Worm (Caenorhabditis elegans) whole organism, early embryonic: Measurements from ENCODE around the gene abf-3.

ENCODE experiments used
- B0310.2 ChIP-seq: sonication (generic microtip); optimal IDR thresholded peaks from 2 replicates; lab custom pipeline; 2016; ENCODE audit warnings: mild to moderate bottlenecking, missing genetic modification characterization, missing compliant biosample characterization
- F13C5.2 ChIP-seq: sonication (generic microtip); optimal IDR thresholded peaks from 2 replicates; lab custom pipeline; 2017; ENCODE audit warnings: mild to moderate bottlenecking, missing genetic modification characterization, inconsistent platforms, missing compliant biosample characterization
- aly-1 ChIP-seq: sonication (generic microtip); optimal IDR thresholded peaks from 2 replicates; lab custom pipeline; 2016; ENCODE audit warnings: missing genetic modification characterization, missing compliant biosample characterization
- ama-1 ChIP-seq: fragments of 150-350 bp; optimal IDR thresholded peaks from 2 replicates; lab custom pipeline; 2014
- ceh-13 ChIP-seq: fragments of 200-800 bp; sonication (Bioruptor generic); optimal IDR thresholded peaks from 2 replicates; lab custom pipeline; 2018; ENCODE audit warnings: mild to moderate bottlenecking, missing genetic modification characterization, missing compliant biosample characterization
- ceh-36 ChIP-seq: sonication (generic microtip); optimal IDR thresholded peaks from 2 replicates; lab custom pipeline; 2016; ENCODE audit warnings: missing genetic modification characterization, inconsistent platforms, missing compliant biosample characterization
- ets-7 ChIP-seq: sonication (generic microtip); optimal IDR thresholded peaks from 2 replicates; lab custom pipeline; 2016; ENCODE audit warnings: missing genotype, missing genetic modification characterization, missing compliant biosample characterization
- flt-1 ChIP-seq: fragments of 200-800 bp; sonication (Bioruptor generic); IDR thresholded peaks from 2 replicates; pipeline ENCODE4 v1.3.6; 2022; ENCODE audit warnings: missing genetic modification characterization, missing compliant biosample characterization
- hmbx-1 ChIP-seq: sonication (generic microtip); optimal IDR thresholded peaks from 2 replicates; lab custom pipeline; 2016; ENCODE audit warnings: mild to moderate bottlenecking, missing genetic modification characterization, missing compliant biosample characterization
- hmg-4 ChIP-seq: fragments of 200-800 bp; sonication (Bioruptor generic); optimal IDR thresholded peaks from 2 replicates; lab custom pipeline; 2018; ENCODE audit warnings: mild to moderate bottlenecking, missing genetic modification characterization, missing compliant biosample characterization
- hnd-1 ChIP-seq: sonication (generic microtip); optimal IDR thresholded peaks from 2 replicates; lab custom pipeline; 2016; ENCODE audit warnings: missing genetic modification characterization, missing compliant biosample characterization
- pes-1 ChIP-seq: fragments of 200-800 bp; sonication (Bioruptor generic); IDR thresholded peaks from 2 replicates; pipeline ENCODE4 v1.3.6; 2022; ENCODE audit warnings: missing genetic modification reagents, missing genetic modification characterization, missing compliant biosample characterization
- scrt-1 ChIP-seq: fragments of 200-800 bp; sonication (Bioruptor generic); IDR thresholded peaks from 2 replicates; pipeline ENCODE4 v1.3.6; 2022; ENCODE audit warnings: missing genetic modification characterization, missing compliant biosample characterization
- sea-1 ChIP-seq: fragments of 200-800 bp; sonication (Bioruptor generic); conservative IDR thresholded peaks from 2 replicates; pipeline ENCODE4 v1.3.6; 2022; ENCODE audit warnings: missing genetic modification characterization, missing compliant biosample characterization
- tbx-11 ChIP-seq: fragments of 200-800 bp; sonication (Bioruptor generic); IDR thresholded peaks from 2 replicates; pipeline ENCODE4 v1.3.6; 2022; ENCODE audit warnings: missing genetic modification characterization, missing compliant biosample characterization
- tbx-37 ChIP-seq: fragments of 200-800 bp; sonication (Bioruptor generic); conservative IDR thresholded peaks from 2 replicates; pipeline ENCODE4 v1.3.6; 2022; ENCODE audit warnings: missing genetic modification reagents, missing genetic modification characterization, missing compliant biosample characterization
- tra-4 ChIP-seq: sonication (generic microtip); optimal IDR thresholded peaks from 2 replicates; lab custom pipeline; 2017; ENCODE audit warnings: missing genetic modification characterization, missing compliant biosample characterization

The abf-3 gene

DNA sequence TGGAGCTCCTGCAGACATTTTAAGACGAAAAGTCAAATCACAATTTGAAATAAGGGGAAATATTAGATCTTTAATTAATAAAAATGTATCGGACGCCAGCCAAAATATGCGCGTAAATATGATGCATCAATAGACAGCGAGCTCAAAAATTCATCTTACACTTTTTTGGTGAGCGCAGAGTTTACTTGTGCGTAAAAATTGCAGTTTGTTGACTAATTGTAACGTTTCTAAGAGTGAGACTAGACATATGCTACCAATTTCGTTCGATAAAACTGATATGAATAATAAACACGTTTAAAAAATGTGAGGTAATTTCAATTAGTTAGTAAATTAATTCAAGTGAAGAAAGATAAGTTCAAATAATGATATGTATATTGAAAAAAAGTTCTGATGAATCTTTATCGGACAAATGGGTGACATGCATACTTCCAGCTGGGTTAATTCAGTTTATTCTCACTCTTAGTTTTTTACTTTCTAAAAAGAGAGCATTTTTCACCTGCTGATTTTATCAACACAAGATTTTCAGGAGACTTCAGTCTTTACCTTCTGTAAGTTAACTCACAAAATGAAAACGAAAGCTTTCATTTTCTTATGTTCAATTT, 38.4 kb downstream of the abf-3 start, which contains the start of the genes nhr-285 and irld-52:
nhr-285 (minus strand) TSS at position 101 of the 602 bp plus-strand sequence.
irld-52 (plus strand) TSS at position 552 of the 602 bp plus-strand sequence.
- no peak for TF ChIP-seq ets-7 (tag; lab: Kevin White, UChicago)
- no peak for TF ChIP-seq B0310.2 (tag; lab: Kevin White, UChicago)
- TF ChIP-seq flt-1 (GFP tag; lab: Robert Waterston, UW): no peak
- TF ChIP-seq pes-1: no peak
- TF ChIP-seq aly-1 (tag; lab: Kevin White, UChicago): no peak
- no peak for TF ChIP-seq ceh-36 (tag; lab: Kevin White, UChicago)
- no peak for TF ChIP-seq tra-4
- TF ChIP-seq tbx-37 (GFP tag; lab: Robert Waterston, UW): no peak
- TF ChIP-seq tbx-11 (GFP tag; lab: Robert Waterston, UW): no peak
- TF ChIP-seq F13C5.2: no peak
- no peak for TF ChIP-seq hmbx-1 (tag; lab: Kevin White, UChicago)
- TF ChIP-seq ama-1 (lab: Kevin White, UChicago): no peak
- no peak for TF ChIP-seq ceh-13
- TF ChIP-seq scrt-1 (GFP tag; lab: Robert Waterston, UW): no peak
- no peak for TF ChIP-seq hmg-4 (GFP tag; lab: Kevin White, UChicago)
- TF ChIP-seq sea-1 (GFP tag; lab: Robert Waterston, UW): no peak
- no peak for TF ChIP-seq hnd-1

DNA sequence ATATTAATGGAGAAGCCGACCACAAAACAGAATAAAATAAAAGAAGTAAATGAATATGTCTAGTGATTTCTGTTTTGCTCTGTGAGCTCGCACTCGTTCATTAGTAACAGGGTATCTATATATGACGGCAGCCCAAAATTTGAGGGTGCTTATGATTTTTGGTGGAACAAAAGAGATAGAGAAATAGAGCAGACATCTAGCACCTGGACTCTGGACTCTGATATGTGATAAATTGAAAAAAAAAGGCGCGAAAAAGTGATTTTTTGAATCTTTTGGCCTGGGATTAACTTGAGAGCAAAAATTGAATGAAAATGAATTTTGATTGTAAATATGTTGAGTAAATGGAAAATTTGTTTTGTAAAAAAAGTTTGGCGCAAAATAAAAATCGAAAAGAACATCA, 41.0 kb downstream of the abf-3 start, which contains the start of gene nhr-283:
nhr-283 (minus strand) TSS at position 101 of the 400 bp plus-strand sequence.
- TF ChIP-seq ceh-13: no peak
- no peak for TF ChIP-seq hnd-1
- no peak for TF ChIP-seq scrt-1 (GFP tag; lab: Robert Waterston, UW)
- TF ChIP-seq pes-1: no peak
- TF ChIP-seq sea-1 (GFP tag; lab: Robert Waterston, UW): no peak
- TF ChIP-seq ceh-36 (tag; lab: Kevin White, UChicago): no peak
- no peak for TF ChIP-seq B0310.2 (tag; lab: Kevin White, UChicago)
- TF ChIP-seq hmbx-1 (tag; lab: Kevin White, UChicago): no peak
- TF ChIP-seq ets-7 (tag; lab: Kevin White, UChicago): no peak
- no peak for TF ChIP-seq hmg-4 (GFP tag; lab: Kevin White, UChicago)
- TF ChIP-seq tra-4: no peak
- TF ChIP-seq tbx-37 (GFP tag; lab: Robert Waterston, UW): no peak
- no peak for TF ChIP-seq ama-1 (lab: Kevin White, UChicago)
- no peak for TF ChIP-seq flt-1 (GFP tag; lab: Robert Waterston, UW)
- no peak for TF ChIP-seq F13C5.2
- no peak for TF ChIP-seq aly-1 (tag; lab: Kevin White, UChicago)

DNA sequence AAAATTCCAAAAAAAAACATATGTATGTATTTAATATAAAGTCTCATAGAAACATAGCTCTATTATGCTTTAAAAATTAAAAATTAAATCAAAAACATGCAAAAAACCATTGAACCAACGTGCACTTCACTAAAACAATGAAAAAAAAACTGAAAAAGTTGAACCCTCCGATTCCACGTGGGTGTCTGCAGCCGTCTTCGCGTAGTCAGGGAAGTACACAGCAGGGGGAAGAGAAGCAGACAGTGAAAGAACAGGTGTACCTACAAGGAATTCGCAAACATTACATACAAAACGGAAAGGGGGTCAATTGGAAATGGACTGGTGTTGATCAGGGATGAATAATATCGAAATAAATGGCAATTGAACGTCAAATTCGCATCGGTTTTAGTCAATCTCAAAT, 43.7 kb downstream of the abf-3 start:
- no peak for TF ChIP-seq ama-1 (lab: Kevin White, UChicago)
- no peak for TF ChIP-seq aly-1 (tag; lab: Kevin White, UChicago)
- TF ChIP-seq hmg-4 (GFP tag; lab: Kevin White, UChicago): no peak
- no peak for TF ChIP-seq hnd-1
- TF ChIP-seq flt-1 (GFP tag; lab: Robert Waterston, UW): no peak
- TF ChIP-seq ets-7 (tag; lab: Kevin White, UChicago): no peak
- no peak for TF ChIP-seq ceh-36 (tag; lab: Kevin White, UChicago)
- TF ChIP-seq tbx-11 (GFP tag; lab: Robert Waterston, UW): no peak
- TF ChIP-seq F13C5.2: no peak
- no peak for TF ChIP-seq hmbx-1 (tag; lab: Kevin White, UChicago)
- TF ChIP-seq B0310.2 (tag; lab: Kevin White, UChicago): no peak
- no peak for TF ChIP-seq scrt-1 (GFP tag; lab: Robert Waterston, UW)
- TF ChIP-seq tbx-37 (GFP tag; lab: Robert Waterston, UW): no peak
- no peak for TF ChIP-seq pes-1
- TF ChIP-seq ceh-13: no peak
- no peak for TF ChIP-seq tra-4
- TF ChIP-seq sea-1 (GFP tag; lab: Robert Waterston, UW): no peak

ce11 chrV:15773141-15773540, 44.5 kb downstream of the abf-3 start, which contains the start of gene nhr-60:
Gene nhr-60 (minus strand): TSS chrV:15773241.
- TF ChIP-seq sea-1 (GFP tag; lab: Robert Waterston, UW) (no peak), tbx-11 (GFP tag; lab: Robert Waterston, UW) (no peak), hmg-4 (GFP tag; lab: Kevin White, UChicago) (no peak), hnd-1 (no peak), scrt-1 (GFP tag; lab: Robert Waterston, UW) (no peak), tra-4 (no peak), ama-1 (lab: Kevin White, UChicago) (no peak), pes-1 (no peak), aly-1 (tag; lab: Kevin White, UChicago) (no peak), hmbx-1 (tag; lab: Kevin White, UChicago) (no peak), ceh-36 (tag; lab: Kevin White, UChicago) (no peak), flt-1 (GFP tag; lab: Robert Waterston, UW) (no peak), ets-7 (tag; lab: Kevin White, UChicago) (no peak), B0310.2 (tag; lab: Kevin White, UChicago) (no peak), ceh-13 (no peak), tbx-37 (GFP tag; lab: Robert Waterston, UW) (no peak), F13C5.2 (no peak)

- TF ChIP-seq sea-1 (GFP tag; lab: Robert Waterston, UW): no peak
- no peak for TF ChIP-seq ceh-13
- TF ChIP-seq scrt-1 (GFP tag; lab: Robert Waterston, UW): no peak
- no peak for TF ChIP-seq hmbx-1 (tag; lab: Kevin White, UChicago)
These were observed 48.6 kb downstream of the abf-3 start, which contains the start of gene F57A10.4 for ce11 chrV:15769072-15769471. Gene F57A10.4 (plus strand): TSS chrV:15769438.
